Worm (Caenorhabditis elegans): ENCODE results near the gene C33A12.4.

Gene C33A12.4

ce11 chrIV:9530768-9531167, 20.4 kb upstream of the C33A12.4 start:
- TF ChIP-seq repo-1 (tag; optimal IDR thresholded peaks at IDR 0.05) (peak; percentile 3), chd-7 (tag; optimal IDR thresholded peaks at IDR 0.05) (no peak), nfyb-1 (GFP tag; IDR thresholded peaks at IDR 0.05) (no peak), ztf-26 (tag; optimal IDR thresholded peaks at IDR 0.05) (peak; percentile 6), zfh-2 (GFP tag; conservative IDR thresholded peaks at IDR 0.05) (no peak), ekl-4 (GFP tag; IDR thresholded peaks at IDR 0.05) (no peak), bed-2 (GFP tag; IDR thresholded peaks at IDR 0.05) (no peak), gei-17 (GFP tag; optimal IDR thresholded peaks at IDR 0.05) (peak; percentile 6), ceh-91 (GFP tag; IDR thresholded peaks at IDR 0.05) (no peak), F55B11.4 (tag; optimal IDR thresholded peaks at IDR 0.05; ENCODE audit: borderline replicate concordance, insufficient read depth) (no peak)

ce11 chrIV:9529647-9530046, 19.3 kb upstream of the C33A12.4 start, which contains the start of gene elo-7:
TSS of gene elo-7 (plus strand) at chrIV:9529947.
- TF ChIP-seq madf-10 (tag; optimal IDR thresholded peaks at IDR 0.05) (no peak), nhr-80 (tag; optimal IDR thresholded peaks at IDR 0.05) (no peak), T26A5.8 (tag; optimal IDR thresholded peaks at IDR 0.05) (no peak), zim-3 (tag; optimal IDR thresholded peaks at IDR 0.05) (no peak), ceh-91 (GFP tag; IDR thresholded peaks at IDR 0.05) (no peak), mes-4 (tag; optimal IDR thresholded peaks at IDR 0.05) (no peak), hmg-20 (GFP tag; IDR thresholded peaks at IDR 0.05) (no peak), let-607 (tag; optimal IDR thresholded peaks at IDR 0.05) (no peak), nhr-179 (tag; optimal IDR thresholded peaks at IDR 0.05) (no peak), ZK185.1 (tag; optimal IDR thresholded peaks at IDR 0.05; ENCODE audit: poor library complexity, severe bottlenecking) (no peak), nhr-90 (tag; optimal IDR thresholded peaks at IDR 0.05) (no peak), B0336.3 (GFP tag; IDR thresholded peaks at IDR 0.05) (no peak), fkh-3 (tag; optimal IDR thresholded peaks at IDR 0.05) (no peak), ztf-6 (GFP tag; IDR thresholded peaks at IDR 0.05) (no peak), him-1 (tag; optimal IDR thresholded peaks at IDR 0.05) (no peak), F57A8.1 (GFP tag; optimal IDR thresholded peaks at IDR 0.05) (no peak), mel-28 (tag; optimal IDR thresholded peaks at IDR 0.05; ENCODE audit: borderline replicate concordance) (no peak), sea-2 (GFP tag; IDR thresholded peaks at IDR 0.05) (no peak), Y56A3A.18 (GFP tag; IDR thresholded peaks at IDR 0.05) (no peak)

ce11 chrIV:9527002-9527401, 16.6 kb upstream of the C33A12.4 start:
- no peak for TF ChIP-seq Y95B8A.8 (GFP tag; IDR thresholded peaks at IDR 0.05)
- TF ChIP-seq F10E7.11 (tag; optimal IDR thresholded peaks at IDR 0.05), result no peak
- no peak for TF ChIP-seq T26A5.8 (tag; optimal IDR thresholded peaks at IDR 0.05)
- peak; percentile 34 for TF ChIP-seq nhr-80 (tag; optimal IDR thresholded peaks at IDR 0.05)
- no peak for TF ChIP-seq Y53G8AR.9 (GFP tag; conservative IDR thresholded peaks at IDR 0.05)
- TF ChIP-seq ekl-4 (GFP tag; IDR thresholded peaks at IDR 0.05), result 0 out of 2 replicates have a peak, but pooled peaks have one; percentile 12

ce11 chrIV:9525682-9526416, 15.5 kb upstream of the C33A12.4 start, which contains the start of gene elo-1:
TSS of gene elo-1 (plus strand) at chrIV:9526366.
- TF ChIP-seq athp-1 (tag; optimal IDR thresholded peaks at IDR 0.05) (no peak), egl-18 (GFP tag; IDR thresholded peaks at IDR 0.05) (no peak), lin-40 (tag; optimal IDR thresholded peaks at IDR 0.05) (peak; percentile 51), gei-17 (GFP tag; optimal IDR thresholded peaks at IDR 0.05) (no peak), ztf-25 (GFP tag; IDR thresholded peaks at IDR 0.05) (no peak), egl-44 (GFP tag; IDR thresholded peaks at IDR 0.05) (0 out of 2 replicates have a peak, but pooled peaks have one; percentile 61), tbp1 (GFP tag; optimal IDR thresholded peaks at IDR 0.05) (peak; percentile 2), dox-1 (GFP tag; IDR thresholded peaks at IDR 0.05) (peak; percentile 67), madf-3 (GFP tag; IDR thresholded peaks at IDR 0.05) (no peak), zfh-2 (GFP tag; conservative IDR thresholded peaks at IDR 0.05) (no peak), egrh-3 (GFP tag; IDR thresholded peaks at IDR 0.05) (no peak), F39B2.1 (GFP tag; IDR thresholded peaks at IDR 0.05) (no peak), ama-1 (optimal IDR thresholded peaks at IDR 0.05) (no peak), ama-1 (GFP tag; optimal IDR thresholded peaks at IDR 0.05) (no peak), unc-62 (GFP tag; optimal IDR thresholded peaks at IDR 0.05) (no peak), madf-6 (GFP tag; IDR thresholded peaks at IDR 0.05) (no peak), attf-6 (GFP tag; IDR thresholded peaks at IDR 0.05) (no peak)

Measured in whole organism, young adult.